Worm (Caenorhabditis elegans) whole organism, L4 larva: Measurements from ENCODE around the gene phf-31.
A peak's percentile ranks its signal among the peaks of the same experiment; 100 is the strongest.

Experiments used
- F10B5.3 ChIP-seq: sonication (generic microtip); optimal IDR thresholded peaks from 2 replicates; lab custom pipeline; 2016; ENCODE audit warnings: mild to moderate bottlenecking, missing genetic modification characterization, missing compliant biosample characterization
- F26F4.8 ChIP-seq: fragments of 200-800 bp; sonication (Bioruptor generic); conservative IDR thresholded peaks from 2 replicates; pipeline ENCODE4 v1.3.6; 2022; ENCODE audit warnings: missing genetic modification characterization, missing compliant biosample characterization
- F37D6.2 ChIP-seq: sonication (generic microtip); optimal IDR thresholded peaks from 2 replicates; lab custom pipeline; 2016; ENCODE audit warnings: mild to moderate bottlenecking, missing genetic modification characterization, missing compliant biosample characterization
- Y48G9A.11 ChIP-seq: fragments of 200-800 bp; sonication (Bioruptor generic); IDR thresholded peaks from 2 replicates; pipeline ENCODE4 v1.3.6; 2022; ENCODE audit warnings: missing genetic modification reagents, missing genetic modification characterization, missing compliant biosample characterization
- ZK337.2 ChIP-seq: fragments of 200-800 bp; sonication (Bioruptor generic); IDR thresholded peaks from 2 replicates; pipeline ENCODE4 v1.3.6; 2022; ENCODE audit warnings: missing genetic modification reagents, missing genetic modification characterization, missing compliant biosample characterization
- aha-1 ChIP-seq: fragments of 150-350 bp; peaks from one replicate; lab custom pipeline; 2014; ENCODE audit warnings: missing biosample characterization, missing genetic modification characterization
- aly-2 ChIP-seq: sonication (generic microtip); optimal IDR thresholded peaks from 2 replicates; lab custom pipeline; 2018; ENCODE audit warnings: missing biosample characterization, missing genetic modification characterization
- ama-1 ChIP-seq: fragments of 150-350 bp; optimal IDR thresholded peaks from 2 replicates; lab custom pipeline; 2014; ENCODE audit warnings: inconsistent platforms, mixed read lengths
- attf-4 ChIP-seq: sonication (generic microtip); optimal IDR thresholded peaks from 3 replicates; lab custom pipeline; 2017; ENCODE audit warnings: missing biosample characterization, missing genetic modification characterization
- ceh-62 ChIP-seq: sonication (generic microtip); optimal IDR thresholded peaks from 2 replicates; lab custom pipeline; 2017; ENCODE audit warnings: missing biosample characterization, missing genetic modification characterization
- ces-1 ChIP-seq: fragments of 150-350 bp; sonication (generic microtip); optimal IDR thresholded peaks from 4 replicates; lab custom pipeline; 2014; ENCODE audit warnings: missing biosample characterization, missing genetic modification reagents, missing genetic modification characterization
- cey-2 ChIP-seq: sonication (generic microtip); optimal IDR thresholded peaks from 3 replicates; lab custom pipeline; 2017; ENCODE audit warnings: missing genetic modification characterization, mild to moderate bottlenecking, missing compliant biosample characterization, antibody characterized with exemption, borderline replicate concordance; ENCODE audit not compliant: insufficient read depth
- ctbp-1 ChIP-seq: fragments of 200-800 bp; sonication (Bioruptor generic); IDR thresholded peaks from 2 replicates; pipeline ENCODE4 v1.3.6; 2022; ENCODE audit warnings: missing genetic modification reagents, missing genetic modification characterization, missing compliant biosample characterization
- daf-12 ChIP-seq: fragments of 150-350 bp; optimal IDR thresholded peaks from 2 replicates; lab custom pipeline; 2014; ENCODE audit warnings: missing biosample characterization, missing genetic modification reagents, missing genetic modification characterization
- daf-16 ChIP-seq, 3 experiments: sonication (generic microtip); optimal IDR thresholded peaks; 2 replicates each; lab custom pipeline; 2016 to 2017; ENCODE audit warnings: missing genetic modification characterization in 3 of 3, missing genetic modification reagents in 3 of 3, mild to moderate bottlenecking in 2 of 3, missing compliant biosample characterization in 2 of 3, missing biosample characterization in 1 of 3, moderate library complexity in 1 of 3
- daf-19 ChIP-seq: fragments of 200-800 bp; sonication (Bioruptor generic); conservative IDR thresholded peaks from 2 replicates; pipeline ENCODE4 v1.3.6; 2022; ENCODE audit warnings: missing genetic modification characterization, missing compliant biosample characterization
- daf-8 ChIP-seq: fragments of 200-800 bp; sonication (Bioruptor generic); IDR thresholded peaks from 2 replicates; pipeline ENCODE4 v1.3.6; 2022; ENCODE audit warnings: missing genetic modification characterization, missing compliant biosample characterization
- dmd-6 ChIP-seq: fragments of 200-800 bp; sonication (Bioruptor generic); IDR thresholded peaks from 2 replicates; pipeline ENCODE4 v1.3.6; 2022; ENCODE audit warnings: missing genetic modification reagents, missing genetic modification characterization, missing compliant biosample characterization
- dmd-9 ChIP-seq: fragments of 200-800 bp; sonication (Bioruptor generic); IDR thresholded peaks from 2 replicates; pipeline ENCODE4 v1.3.6; 2022; ENCODE audit warnings: missing genetic modification reagents, missing genetic modification characterization, missing compliant biosample characterization
- dve-1 ChIP-seq: sonication (generic microtip); optimal IDR thresholded peaks from 2 replicates; lab custom pipeline; 2017; ENCODE audit warnings: antibody characterized with exemption, mild to moderate bottlenecking, missing genetic modification characterization, missing compliant biosample characterization; ENCODE audit not compliant: insufficient read depth
- hif-1 ChIP-seq, 2 experiments: sonication (generic microtip); optimal IDR thresholded peaks; 2 replicates each; lab custom pipeline; 2016 to 2017; ENCODE audit warnings: missing compliant biosample characterization in 2 of 2, missing genetic modification characterization in 2 of 2, missing genetic modification reagents in 2 of 2, missing genotype in 2 of 2, mild to moderate bottlenecking in 1 of 2
- hlh-11 ChIP-seq: fragments of 200-800 bp; sonication (Bioruptor generic); optimal IDR thresholded peaks from 2 replicates; lab custom pipeline; 2018; ENCODE audit warnings: mild to moderate bottlenecking, missing genetic modification characterization, missing compliant biosample characterization
- hlh-30 ChIP-seq: sonication (generic microtip); optimal IDR thresholded peaks from 2 replicates; lab custom pipeline; 2017; ENCODE audit warnings: antibody characterized with exemption, mild to moderate bottlenecking, missing genetic modification characterization, missing compliant biosample characterization; ENCODE audit not compliant: insufficient read depth
- hmg-1.1 ChIP-seq: fragments of 200-800 bp; sonication (Bioruptor generic); IDR thresholded peaks from 2 replicates; pipeline ENCODE4 v1.3.6; 2022; ENCODE audit warnings: missing genetic modification reagents, missing genetic modification characterization, missing compliant biosample characterization
- lin-1 ChIP-seq: fragments of 200-800 bp; sonication (Bioruptor generic); IDR thresholded peaks from 2 replicates; pipeline ENCODE4 v1.3.6; 2022; ENCODE audit warnings: missing genetic modification reagents, missing genetic modification characterization, missing compliant biosample characterization
- lin-39 ChIP-seq: fragments of 150-350 bp; optimal IDR thresholded peaks from 2 replicates; lab custom pipeline; 2014; ENCODE audit warnings: missing biosample characterization, missing genetic modification reagents, missing genetic modification characterization
- lsy-2 ChIP-seq, 2 experiments: fragments of 150-350 bp in 1 of 2; sonication (generic microtip) in 1 of 2; optimal IDR thresholded peaks; 2 replicates each; lab custom pipeline; 2014 to 2017; ENCODE audit warnings: missing biosample characterization in 2 of 2, missing genetic modification characterization in 2 of 2
- mdl-1 ChIP-seq, 2 experiments: fragments of 150-350 bp in 1 of 2; sonication (generic microtip) in 1 of 2; optimal IDR thresholded peaks; 2 replicates each; lab custom pipeline; 2014 to 2017; ENCODE audit warnings: missing biosample characterization in 2 of 2, missing genetic modification characterization in 2 of 2
- mep-1 ChIP-seq: fragments of 150-350 bp; sonication (generic microtip); optimal IDR thresholded peaks from 3 replicates; lab custom pipeline; 2014; ENCODE audit warnings: missing biosample characterization, missing genetic modification characterization
- mes-2 ChIP-seq: sonication (generic microtip); optimal IDR thresholded peaks from 2 replicates; lab custom pipeline; 2016; ENCODE audit warnings: missing genotype, mild to moderate bottlenecking, missing genetic modification characterization, missing compliant biosample characterization; ENCODE audit not compliant: poor library complexity, severe bottlenecking
- mxl-2 ChIP-seq: fragments of 200-800 bp; sonication (Bioruptor generic); conservative IDR thresholded peaks from 2 replicates; pipeline ENCODE4 v1.3.6; 2022; ENCODE audit warnings: missing genetic modification reagents, missing genetic modification characterization, missing compliant biosample characterization
- mxl-3 ChIP-seq: fragments of 200-800 bp; sonication (Bioruptor generic); optimal IDR thresholded peaks from 2 replicates; lab custom pipeline; 2018; ENCODE audit warnings: mild to moderate bottlenecking, missing genetic modification characterization, missing compliant biosample characterization
- nhr-10 ChIP-seq: fragments of 150-350 bp; optimal IDR thresholded peaks from 2 replicates; lab custom pipeline; 2014; ENCODE audit warnings: missing biosample characterization, missing genetic modification characterization
- nhr-111 ChIP-seq: fragments of 200-800 bp; sonication (Bioruptor generic); optimal IDR thresholded peaks from 2 replicates; lab custom pipeline; 2018; ENCODE audit warnings: mild to moderate bottlenecking, missing genetic modification characterization, missing compliant biosample characterization
- nhr-25 ChIP-seq: sonication (generic microtip); optimal IDR thresholded peaks from 2 replicates; lab custom pipeline; 2017; ENCODE audit warnings: missing genetic modification characterization, mild to moderate bottlenecking, missing compliant biosample characterization, antibody characterized with exemption, moderate library complexity, borderline replicate concordance; ENCODE audit not compliant: insufficient read depth
- nhr-28 ChIP-seq: fragments of 150-350 bp; optimal IDR thresholded peaks from 2 replicates; lab custom pipeline; 2014; ENCODE audit warnings: missing biosample characterization, missing genetic modification characterization
- nhr-48 ChIP-seq: sonication (generic microtip); optimal IDR thresholded peaks from 2 replicates; lab custom pipeline; 2016; ENCODE audit warnings: mild to moderate bottlenecking, missing genetic modification characterization, missing compliant biosample characterization
- nhr-6 ChIP-seq: fragments of 150-350 bp; optimal IDR thresholded peaks from 2 replicates; lab custom pipeline; 2014; ENCODE audit warnings: missing biosample characterization, missing genetic modification characterization
- rbr-2 ChIP-seq: sonication (generic microtip); optimal IDR thresholded peaks from 2 replicates; lab custom pipeline; 2016; ENCODE audit warnings: missing genotype, missing genetic modification characterization, missing compliant biosample characterization
- sdz-12 ChIP-seq: fragments of 200-800 bp; sonication (Bioruptor generic); optimal IDR thresholded peaks from 2 replicates; lab custom pipeline; 2018; ENCODE audit warnings: mild to moderate bottlenecking, missing genetic modification characterization, missing compliant biosample characterization
- spr-1 ChIP-seq: sonication (generic microtip); optimal IDR thresholded peaks from 2 replicates; lab custom pipeline; 2016; ENCODE audit warnings: mild to moderate bottlenecking, missing genetic modification characterization, missing compliant biosample characterization
- spr-3 ChIP-seq: fragments of 200-800 bp; sonication (Bioruptor generic); optimal IDR thresholded peaks from 2 replicates; lab custom pipeline; 2018; ENCODE audit warnings: mild to moderate bottlenecking, missing genetic modification characterization, missing compliant biosample characterization
- unc-130 ChIP-seq: sonication (generic microtip); optimal IDR thresholded peaks from 2 replicates; lab custom pipeline; 2016; ENCODE audit warnings: missing genetic modification reagents, missing genetic modification characterization, missing compliant biosample characterization
- zag-1 ChIP-seq: fragments of 150-350 bp; optimal IDR thresholded peaks from 2 replicates; lab custom pipeline; 2014; ENCODE audit warnings: missing biosample characterization, missing genetic modification characterization
- zip-2 ChIP-seq: fragments of 150-350 bp; optimal IDR thresholded peaks from 2 replicates; lab custom pipeline; 2014; ENCODE audit warnings: missing biosample characterization, missing genetic modification characterization

The phf-31 gene

ce11 chrX:10688311-10688710 lies 6.5 kb downstream of the phf-31 start (continued):
- no peak for TF ChIP-seq F37D6.2 (tag; lab: Kevin White, UChicago)
- no peak for TF ChIP-seq daf-12
- TF ChIP-seq nhr-28 (tag; lab: Kevin White, UChicago), result peak; percentile 23
- TF ChIP-seq nhr-6 (tag; lab: Kevin White, UChicago), result no peak
- TF ChIP-seq aha-1, result no peak

DNA sequence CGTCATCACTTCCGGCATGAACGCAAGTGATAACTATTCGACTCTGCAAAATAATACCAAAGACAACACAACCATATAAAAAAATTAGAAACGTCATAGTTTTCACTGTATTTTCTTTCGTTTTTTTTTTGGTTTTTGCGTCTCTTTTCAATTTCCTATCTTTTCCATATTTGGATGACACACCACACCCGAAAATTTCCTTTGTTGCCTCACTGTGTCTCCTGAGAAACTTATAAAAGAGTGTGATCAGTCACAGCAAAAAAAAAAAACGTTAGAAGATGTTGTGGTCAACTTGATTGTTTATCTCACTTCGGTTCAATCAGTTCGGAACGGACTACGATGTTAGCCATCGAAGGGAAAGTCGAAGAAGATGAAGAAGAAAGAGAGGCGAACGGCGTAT lies 7.9 kb downstream of the phf-31 start:
- no peak for TF ChIP-seq dmd-9 (GFP tag; lab: Robert Waterston, UW)
- TF ChIP-seq ctbp-1 (GFP tag; lab: Robert Waterston, UW), result no peak
- no peak for TF ChIP-seq daf-16 (GFP tag; optimal IDR thresholded peaks at IDR 0.05; lab: Kevin White, UChicago)
- TF ChIP-seq daf-16 (tag; optimal IDR thresholded peaks at IDR 0.05; lab: Kevin White, UChicago), result no peak
- peak; percentile 6 for TF ChIP-seq nhr-48 (tag; lab: Kevin White, UChicago)
- peak; percentile 59 for TF ChIP-seq dve-1 (tag; lab: Kevin White, UChicago)
- peak; percentile 61 for TF ChIP-seq hlh-11 (tag; lab: Kevin White, UChicago)
- TF ChIP-seq lsy-2 (tag; optimal IDR thresholded peaks at IDR 0.05; lab: Kevin White, UChicago), result peak in 1 of 2 experiments; percentile 31
- TF ChIP-seq attf-4 (tag; lab: Kevin White, UChicago), result no peak
- peak; percentile 34 for TF ChIP-seq aha-1
- TF ChIP-seq hlh-30 (tag; lab: Kevin White, UChicago), result peak; percentile 56
- TF ChIP-seq nhr-28 (tag; lab: Kevin White, UChicago), result peak; percentile 76
- peak; percentile 47; the same call in 1 of the 2 replicates for TF ChIP-seq dmd-6 (GFP tag; lab: Robert Waterston, UW)
- peak; percentile 3 for TF ChIP-seq cey-2

DNA sequence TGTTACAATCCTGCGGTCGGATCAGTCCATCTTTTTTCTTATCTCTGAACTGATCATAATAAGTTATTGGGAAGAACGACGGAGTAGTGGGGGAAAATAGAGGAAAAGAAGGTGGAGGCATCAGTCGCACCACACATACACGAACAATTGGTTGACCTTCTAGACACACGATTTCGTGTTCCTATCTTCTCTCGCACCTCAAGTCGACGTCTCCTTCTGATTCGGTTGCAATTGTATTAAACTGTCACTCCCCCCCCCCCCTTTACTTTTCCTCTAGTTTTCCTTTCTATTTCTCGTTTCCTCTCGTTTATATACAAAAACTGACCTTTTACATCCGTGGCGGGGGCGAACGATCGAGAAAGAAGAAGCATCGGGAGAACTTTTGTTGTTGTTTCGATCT lies 9.4 kb downstream of the phf-31 start:
- no peak for TF ChIP-seq mxl-3 (GFP tag; lab: Kevin White, UChicago)
- TF ChIP-seq mdl-1 (tag; optimal IDR thresholded peaks at IDR 0.05; lab: Kevin White, UChicago), result no peak
- no peak for TF ChIP-seq mes-2
- TF ChIP-seq lin-39, result no peak
- no peak for TF ChIP-seq spr-3
- TF ChIP-seq ama-1, result peak; percentile 11
- no peak for TF ChIP-seq spr-1 (tag; lab: Kevin White, UChicago)
- peak; percentile 25 for TF ChIP-seq mep-1 (tag; lab: Kevin White, UChicago)
- no peak for TF ChIP-seq F26F4.8 (GFP tag; lab: Robert Waterston, UW)
- TF ChIP-seq F10B5.3 (tag; lab: Kevin White, UChicago), result no peak
- no peak for TF ChIP-seq ces-1
- no peak for TF ChIP-seq zag-1
- TF ChIP-seq Y48G9A.11 (GFP tag; lab: Robert Waterston, UW), result no peak
- no peak for TF ChIP-seq ZK337.2 (GFP tag; lab: Robert Waterston, UW)
- TF ChIP-seq nhr-25 (tag; lab: Kevin White, UChicago), result peak; percentile 25
- no peak for TF ChIP-seq mxl-2 (GFP tag; lab: Robert Waterston, UW)
- TF ChIP-seq nhr-111 (GFP tag; lab: Kevin White, UChicago), result no peak
- TF ChIP-seq nhr-6 (tag; lab: Kevin White, UChicago), result no peak
- peak in 1 of 2 experiments; percentile 2 for TF ChIP-seq hif-1 (tag; optimal IDR thresholded peaks at IDR 0.05; lab: Kevin White, UChicago)
- no peak for TF ChIP-seq unc-130 (GFP tag; lab: Kevin White, UChicago)
- TF ChIP-seq sdz-12, result no peak
- no peak for TF ChIP-seq zip-2 (tag; lab: Kevin White, UChicago)
- TF ChIP-seq daf-8, result no peak
- peak; percentile 74 for TF ChIP-seq nhr-28 (tag; lab: Kevin White, UChicago)
- TF ChIP-seq aly-2, result no peak
- TF ChIP-seq dve-1 (tag; lab: Kevin White, UChicago), result no peak
- peak; percentile 44 for TF ChIP-seq hlh-11 (tag; lab: Kevin White, UChicago)
- no peak for TF ChIP-seq hlh-30 (tag; lab: Kevin White, UChicago)
- TF ChIP-seq lin-1 (GFP tag; lab: Robert Waterston, UW), result no peak
- no peak for TF ChIP-seq daf-16 (GFP tag; optimal IDR thresholded peaks at IDR 0.05; lab: Kevin White, UChicago)
- no peak for TF ChIP-seq daf-16 (tag; optimal IDR thresholded peaks at IDR 0.05; lab: Kevin White, UChicago)
- TF ChIP-seq attf-4 (tag; lab: Kevin White, UChicago), result no peak
- peak; percentile 84 for TF ChIP-seq aha-1
- TF ChIP-seq daf-19 (GFP tag; lab: Robert Waterston, UW), result no peak
- no peak for TF ChIP-seq ceh-62 (tag; lab: Kevin White, UChicago)
- TF ChIP-seq nhr-10 (tag; lab: Kevin White, UChicago), result no peak
- TF ChIP-seq lsy-2 (tag; optimal IDR thresholded peaks at IDR 0.05; lab: Kevin White, UChicago), result no peak
- TF ChIP-seq rbr-2 (tag; lab: Kevin White, UChicago), result no peak
- no peak for TF ChIP-seq hmg-1.1 (GFP tag; lab: Robert Waterston, UW)
